Fruit fly (Drosophila melanogaster): Measurements from ENCODE around the gene Lst8.

Lst8 gene

dm6 chrX:9605783-9606182 is at the start of gene Lst8:
Gene Lst8, minus strand, starts transcription at chrX:9605969.
- no peak for TF ChIP-seq noc (tag; optimal IDR thresholded peaks at IDR 0.05)

- TF ChIP-seq noc (tag; optimal IDR thresholded peaks at IDR 0.05) = no peak
Measured at dm6 chrX:9653986-9654688, 48.4 kb upstream of the Lst8 start.

- no peak for TF ChIP-seq noc (tag; optimal IDR thresholded peaks at IDR 0.05)
Measured at dm6 chrX:9653242-9653641, 47.5 kb upstream of the Lst8 start.

dm6 chrX:9652006-9652405 is 46.2 kb upstream of the Lst8 start:
- TF ChIP-seq noc (tag; optimal IDR thresholded peaks at IDR 0.05) = peak; percentile 61

- TF ChIP-seq noc (tag; optimal IDR thresholded peaks at IDR 0.05) = peak; percentile 45
Measured at dm6 chrX:9650757-9651594, 45.2 kb upstream of the Lst8 start.

- TF ChIP-seq noc (tag; optimal IDR thresholded peaks at IDR 0.05) = no peak
Measured at dm6 chrX:9650048-9650447, 44.3 kb upstream of the Lst8 start.

dm6 chrX:9647067-9647466 is 41.3 kb upstream of the Lst8 start:
- no peak for TF ChIP-seq noc (tag; optimal IDR thresholded peaks at IDR 0.05)

dm6 chrX:9646022-9646421 is 40.3 kb upstream of the Lst8 start:
- TF ChIP-seq noc (tag; optimal IDR thresholded peaks at IDR 0.05) = peak; percentile 98

dm6 chrX:9644828-9645227 is 39.1 kb upstream of the Lst8 start:
- no peak for TF ChIP-seq noc (tag; optimal IDR thresholded peaks at IDR 0.05)

dm6 chrX:9641184-9641772 is 35.5 kb upstream of the Lst8 start:
- TF ChIP-seq noc (tag; optimal IDR thresholded peaks at IDR 0.05) = peak; percentile 96

- peak; percentile 99 for TF ChIP-seq noc (tag; optimal IDR thresholded peaks at IDR 0.05)
Measured at dm6 chrX:9640690-9641149, 35.0 kb upstream of the Lst8 start.

dm6 chrX:9638927-9639420 is 33.2 kb upstream of the Lst8 start:
- no peak for TF ChIP-seq noc (tag; optimal IDR thresholded peaks at IDR 0.05)

dm6 chrX:9636835-9637234 is 31.1 kb upstream of the Lst8 start:
- peak; percentile 23 for TF ChIP-seq noc (tag; optimal IDR thresholded peaks at IDR 0.05)

dm6 chrX:9617598-9618076 is 11.9 kb upstream of the Lst8 start:
- no peak for TF ChIP-seq noc (tag; optimal IDR thresholded peaks at IDR 0.05)

dm6 chrX:9615471-9615870 is 9.7 kb upstream of the Lst8 start:
- no peak for TF ChIP-seq noc (tag; optimal IDR thresholded peaks at IDR 0.05)

dm6 chrX:9608727-9609419 is 3.1 kb upstream of the Lst8 start, which contains the start of the genes LysRS and Hecw:
Gene LysRS, minus strand, starts transcription at chrX:9608884.
Gene Hecw, plus strand, starts transcription at chrX:9608946.
- TF ChIP-seq noc (tag; optimal IDR thresholded peaks at IDR 0.05) = no peak

All from whole organism, larva.